Fruit fly (Drosophila melanogaster) whole organism, embryonic: ENCODE data around the gene CG13894.

Experiments used
- CG12299 ChIP-seq: fragments of 200-800 bp; sonication (Bioruptor generic); optimal IDR thresholded peaks from 2 replicates; lab custom pipeline; 2018; ENCODE audit warnings: missing biosample characterization, mild to moderate bottlenecking, missing genetic modification characterization
- CG13123 ChIP-seq: fragments of 200-800 bp; sonication (Bioruptor generic); optimal IDR thresholded peaks from 2 replicates; lab custom pipeline; 2016; ENCODE audit warnings: missing biosample characterization, missing genetic modification characterization
- CG16863 ChIP-seq: fragments of 200-800 bp; sonication (Bioruptor generic); optimal IDR thresholded peaks from 3 replicates; lab custom pipeline; 2016; ENCODE audit warnings: missing biosample characterization, missing genetic modification characterization
- CG2199 ChIP-seq: fragments of 200-800 bp; sonication (Bioruptor generic); IDR thresholded peaks from 3 replicates; pipeline ENCODE4 v1.3.6; 2022; ENCODE audit warnings: missing biosample characterization, missing genetic modification characterization
- CG2889 ChIP-seq: fragments of 200-800 bp; sonication (Bioruptor generic); IDR thresholded peaks from 3 replicates; pipeline ENCODE4 v1.3.6; 2022; ENCODE audit warnings: missing biosample characterization, missing genetic modification characterization
- CG3065 ChIP-seq: fragments of 200-800 bp; sonication (Bioruptor generic); optimal IDR thresholded peaks from 2 replicates; lab custom pipeline; 2016; ENCODE audit warnings: missing biosample characterization, missing genetic modification characterization
- CG32532 ChIP-seq: fragments of 200-800 bp; sonication (Bioruptor generic); IDR thresholded peaks from 2 replicates; pipeline ENCODE4 v1.3.6; 2022; ENCODE audit warnings: missing biosample characterization, missing genetic modification characterization
- CG32767 ChIP-seq: fragments of 200-800 bp; sonication (Bioruptor generic); IDR thresholded peaks from 2 replicates; pipeline ENCODE4 v1.3.6; 2022; ENCODE audit warnings: missing biosample characterization, missing genetic modification characterization
- CG3726 ChIP-seq: fragments of 200-800 bp; sonication (Bioruptor generic); IDR thresholded peaks from 3 replicates; pipeline ENCODE4, ENCODE4 v1.3.6; 2022; ENCODE audit warnings: missing biosample characterization, missing genetic modification characterization
- CG4424 ChIP-seq: fragments of 200-800 bp; sonication (Bioruptor generic); optimal IDR thresholded peaks from 3 replicates; lab custom pipeline; 2016; ENCODE audit warnings: missing biosample characterization, missing genetic modification characterization
- CG6272 ChIP-seq: fragments of 200-800 bp; sonication (Bioruptor generic); IDR thresholded peaks from 2 replicates; pipeline ENCODE4 v1.3.6; 2022; ENCODE audit warnings: missing biosample characterization, missing genetic modification characterization
- CG7745 ChIP-seq: fragments of 200-800 bp; sonication (Bioruptor generic); optimal IDR thresholded peaks from 2 replicates; lab custom pipeline; 2018; ENCODE audit warnings: missing biosample characterization, mild to moderate bottlenecking, missing genetic modification characterization, moderate library complexity
- CG9797 ChIP-seq: fragments of 200-800 bp; sonication (Bioruptor generic); optimal IDR thresholded peaks from 3 replicates; lab custom pipeline; 2018; ENCODE audit warnings: missing biosample characterization, mild to moderate bottlenecking, missing genetic modification characterization
- CoRest ChIP-seq: fragments of 200-800 bp; sonication (Bioruptor generic); optimal IDR thresholded peaks from 3 replicates; lab custom pipeline; 2018; ENCODE audit warnings: missing biosample characterization, mild to moderate bottlenecking, missing genetic modification characterization, moderate library complexity
- Deaf1 ChIP-seq: fragments of 200-800 bp; optimal IDR thresholded peaks from 3 replicates; lab custom pipeline; 2019; ENCODE audit warnings: missing biosample characterization, mild to moderate bottlenecking, missing genetic modification characterization, moderate library complexity
- Dip3 ChIP-seq: fragments of 200-800 bp; sonication (Bioruptor generic); optimal IDR thresholded peaks from 3 replicates; lab custom pipeline; 2016; ENCODE audit warnings: missing biosample characterization, missing genetic modification characterization
- Ets65A ChIP-seq: fragments of 200-800 bp; sonication (Bioruptor generic); peaks from one replicate; lab custom pipeline; 2016; ENCODE audit warnings: missing biosample characterization, missing genetic modification characterization
- HLH3B ChIP-seq: fragments of 200-800 bp; sonication (Bioruptor generic); IDR thresholded peaks from 2 replicates; pipeline ENCODE4 v1.3.6; 2022; ENCODE audit warnings: missing biosample characterization, missing genetic modification characterization
- HLHmδ ChIP-seq: fragments of 200-800 bp; sonication (Bioruptor generic); optimal IDR thresholded peaks from 2 replicates; lab custom pipeline; 2018; ENCODE audit warnings: missing biosample characterization, mild to moderate bottlenecking, missing genetic modification characterization, moderate library complexity
- Hr3 ChIP-seq: fragments of 200-800 bp; sonication (Bioruptor generic); optimal IDR thresholded peaks from 3 replicates; lab custom pipeline; 2016; ENCODE audit warnings: missing biosample characterization, missing genetic modification characterization
- Max ChIP-seq: fragments of 200-800 bp; sonication (Bioruptor generic); optimal IDR thresholded peaks from 2 replicates; lab custom pipeline; 2016; ENCODE audit warnings: missing biosample characterization, mild to moderate bottlenecking, missing genetic modification characterization
- NC2β ChIP-seq: fragments of 200-800 bp; sonication (Bioruptor generic); optimal IDR thresholded peaks from 2 replicates; lab custom pipeline; 2016; ENCODE audit warnings: missing biosample characterization, missing genetic modification characterization
- Nf-YC ChIP-seq: fragments of 200-800 bp; optimal IDR thresholded peaks from 3 replicates; lab custom pipeline; 2019; ENCODE audit warnings: missing biosample characterization, mild to moderate bottlenecking, missing genetic modification characterization, moderate library complexity
- Rfx ChIP-seq: fragments of 200-800 bp; sonication (Bioruptor generic); IDR thresholded peaks from 2 replicates; pipeline ENCODE4 v1.3.6; 2022; ENCODE audit warnings: missing biosample characterization, missing genetic modification characterization
- Six4 ChIP-seq: fragments of 200-800 bp; sonication (Bioruptor generic); optimal IDR thresholded peaks from 2 replicates; lab custom pipeline; 2016; ENCODE audit warnings: missing biosample characterization, missing genetic modification characterization
- Sox102F ChIP-seq: fragments of 200-800 bp; sonication (Bioruptor generic); optimal IDR thresholded peaks from 2 replicates; lab custom pipeline; 2018; ENCODE audit warnings: missing biosample characterization, mild to moderate bottlenecking, missing genetic modification characterization, moderate library complexity
- Sry-β ChIP-seq: fragments of 200-800 bp; sonication (Bioruptor generic); optimal IDR thresholded peaks from 2 replicates; lab custom pipeline; 2018; ENCODE audit warnings: missing biosample characterization, mild to moderate bottlenecking, missing genetic modification characterization, moderate library complexity
- Stat92E ChIP-seq, 3 experiments: fragments of >200 bp in 2 of 3; fragments of 200-800 bp in 1 of 3; sonication (Bioruptor generic) in 1 of 3; optimal IDR thresholded peaks; 2 replicates each; lab custom pipeline; 2017 to 2019; ENCODE audit warnings: missing biosample characterization in 3 of 3, missing genetic modification characterization in 3 of 3, mild to moderate bottlenecking in 1 of 3, moderate library complexity in 1 of 3
- amos ChIP-seq: fragments of 200-800 bp; sonication (Bioruptor generic); IDR thresholded peaks from 2 replicates; pipeline ENCODE4 v1.3.6; 2022; ENCODE audit warnings: missing biosample characterization, missing genetic modification characterization; ENCODE audit not compliant: partially characterized antibody
- bsh ChIP-seq, 2 experiments: fragments of 200-800 bp; sonication (Bioruptor generic); optimal IDR thresholded peaks; 2 replicates each; lab custom pipeline; 2017 to 2018; ENCODE audit warnings: mild to moderate bottlenecking in 2 of 2, missing biosample characterization in 2 of 2, missing genetic modification characterization in 2 of 2, moderate library complexity in 1 of 2
- ci ChIP-seq: fragments of 200-800 bp; sonication (Bioruptor generic); IDR thresholded peaks from 3 replicates; pipeline ENCODE4 v1.3.6; 2022; ENCODE audit warnings: missing biosample characterization, missing genetic modification characterization
- corto ChIP-seq: fragments of 200-800 bp; sonication (Bioruptor generic); optimal IDR thresholded peaks from 2 replicates; lab custom pipeline; 2016; ENCODE audit warnings: missing biosample characterization, mild to moderate bottlenecking, missing genetic modification characterization, moderate library complexity
- da ChIP-seq: fragments of 200-800 bp; sonication (Bioruptor generic); optimal IDR thresholded peaks from 2 replicates; lab custom pipeline; 2016; ENCODE audit warnings: missing biosample characterization, missing genetic modification characterization
- dati ChIP-seq: fragments of 200-800 bp; sonication (Bioruptor generic); IDR thresholded peaks from 2 replicates; pipeline ENCODE4 v1.3.6; 2022; ENCODE audit warnings: missing biosample characterization, missing genetic modification characterization
- dmrt99B ChIP-seq: fragments of 200-800 bp; sonication (Bioruptor generic); optimal IDR thresholded peaks from 2 replicates; lab custom pipeline; 2018; ENCODE audit warnings: missing biosample characterization, mild to moderate bottlenecking, missing genetic modification characterization, moderate library complexity
- emc ChIP-seq: fragments of 200-800 bp; sonication (Bioruptor generic); optimal IDR thresholded peaks from 2 replicates; lab custom pipeline; 2016; ENCODE audit warnings: missing biosample characterization, missing genetic modification characterization
- eve ChIP-seq, 2 experiments: fragments of >200 bp; optimal IDR thresholded peaks; 2 replicates each; lab custom pipeline; 2017; ENCODE audit warnings: missing biosample characterization in 2 of 2, missing genetic modification characterization in 2 of 2
- fd102C ChIP-seq: fragments of 200-800 bp; sonication (Bioruptor generic); optimal IDR thresholded peaks from 2 replicates; lab custom pipeline; 2018; ENCODE audit warnings: missing biosample characterization, mild to moderate bottlenecking, missing genetic modification characterization, moderate library complexity
- hkb ChIP-seq, 2 experiments: fragments of 200-800 bp in 1 of 2; fragments of >200 bp in 1 of 2; sonication (Bioruptor generic) in 1 of 2; IDR thresholded peaks in 1 of 2; optimal IDR thresholded peaks in 1 of 2; 2 replicates each; pipeline versions ENCODE4 v1.3.6 to Lab custom; 2017 to 2022; ENCODE audit warnings: missing biosample characterization in 1 of 2, missing genetic modification characterization in 1 of 2
- ind ChIP-seq: fragments of 200-800 bp; sonication (Bioruptor generic); optimal IDR thresholded peaks from 3 replicates; lab custom pipeline; 2016; ENCODE audit warnings: missing biosample characterization, missing genetic modification characterization
- mam ChIP-seq: fragments of 200-800 bp; sonication (Bioruptor generic); optimal IDR thresholded peaks from 3 replicates; lab custom pipeline; 2016; ENCODE audit warnings: missing biosample characterization, missing genetic modification characterization
- row ChIP-seq: fragments of 200-800 bp; sonication (Bioruptor generic); IDR thresholded peaks from 3 replicates; pipeline ENCODE4 v1.3.6; 2022; ENCODE audit warnings: missing biosample characterization, missing genetic modification characterization
- salm ChIP-seq: fragments of 200-800 bp; sonication (Bioruptor generic); optimal IDR thresholded peaks from 2 replicates; lab custom pipeline; 2018; ENCODE audit warnings: missing biosample characterization, mild to moderate bottlenecking, missing genetic modification characterization
- scrt ChIP-seq: fragments of 200-800 bp; sonication (Bioruptor generic); optimal IDR thresholded peaks from 2 replicates; lab custom pipeline; 2018; ENCODE audit warnings: missing biosample characterization, mild to moderate bottlenecking, missing genetic modification characterization, moderate library complexity
- tgo ChIP-seq: fragments of 200-800 bp; sonication (Bioruptor generic); IDR thresholded peaks from 3 replicates; pipeline ENCODE4 v1.3.6; 2022; ENCODE audit warnings: missing biosample characterization, missing genetic modification characterization
- unc-4 ChIP-seq: fragments of 200-800 bp; sonication (Bioruptor generic); IDR thresholded peaks from 2 replicates; pipeline ENCODE4 v1.3.6; 2022; ENCODE audit warnings: missing biosample characterization, missing genetic modification characterization; ENCODE audit not compliant: partially characterized antibody
- z ChIP-seq: fragments of 200-800 bp; sonication (Bioruptor generic); IDR thresholded peaks from 3 replicates; pipeline ENCODE4 v1.3.6; 2022; ENCODE audit warnings: missing biosample characterization, missing genetic modification characterization
- zfh1 ChIP-seq: fragments of 200-800 bp; sonication (Bioruptor generic); IDR thresholded peaks from 3 replicates; pipeline ENCODE4 v1.3.6; 2022; ENCODE audit warnings: missing biosample characterization, missing genetic modification characterization

Gene CG13894

DNA sequence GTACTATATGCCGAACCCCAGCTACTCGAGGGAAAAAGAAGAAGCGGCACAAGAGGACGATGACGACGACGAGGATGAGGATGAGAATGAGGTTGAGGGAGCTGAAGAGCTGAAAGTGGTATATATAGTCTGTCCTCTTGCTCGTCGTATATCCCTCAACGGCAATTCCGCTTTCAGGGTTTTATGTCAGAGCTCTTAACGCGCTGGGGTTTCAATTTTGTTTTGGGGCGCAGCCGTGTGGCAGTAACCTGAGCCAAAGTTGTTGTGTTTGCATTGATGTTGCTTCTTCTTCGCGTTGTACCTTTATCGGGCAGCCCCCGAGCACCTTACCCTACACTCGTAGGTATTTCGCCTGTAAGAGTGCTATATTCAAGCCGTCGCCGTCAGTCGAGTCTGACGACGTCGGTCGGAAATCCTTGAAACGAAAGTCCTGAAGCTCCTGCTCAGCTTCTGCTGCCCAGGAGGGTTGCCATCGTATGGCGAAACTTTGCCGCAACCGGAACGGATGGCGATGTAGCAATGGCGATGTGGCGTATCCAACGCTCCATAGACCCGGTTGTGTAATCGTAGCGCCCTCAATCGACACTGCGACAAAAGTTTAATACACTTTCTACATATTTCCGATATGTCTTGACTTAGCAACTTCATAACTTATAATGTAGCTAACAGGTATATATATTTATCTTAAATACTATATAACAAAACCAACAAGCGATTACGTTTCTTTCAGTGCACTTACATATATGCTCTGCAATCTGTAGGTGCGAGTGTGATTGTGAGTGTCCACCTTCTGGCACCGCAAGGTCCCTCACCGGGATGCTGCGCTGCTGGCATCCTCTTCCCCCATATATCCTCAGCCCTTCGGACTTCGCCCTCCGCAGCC is 6.0 kb upstream of the CG13894 start (continued):
- TF ChIP-seq Nf-YC (tag; lab: Kevin White, UChicago) (no peak), dati (GFP tag; lab: Robert Waterston, UW) (no peak), CG4424 (GFP tag; lab: Kevin White, UChicago) (peak; percentile 15), CoRest (tag; lab: Kevin White, UChicago) (no peak), HLH3B (GFP tag; lab: Robert Waterston, UW) (0 out of 2 replicates have a peak, but pooled peaks have one; percentile 12), Six4 (GFP tag; lab: Kevin White, UChicago) (peak; percentile 10), emc (GFP tag; lab: Kevin White, UChicago) (no peak), Dip3 (GFP tag; lab: Kevin White, UChicago) (no peak), amos (GFP tag; lab: Robert Waterston, UW) (no peak), Ets65A (GFP tag; lab: Kevin White, UChicago) (peak; percentile 74), zfh1 (GFP tag; lab: Robert Waterston, UW) (peak; percentile 46; the same call in 2 of the 3 replicates), z (GFP tag; lab: Robert Waterston, UW) (no peak), Hr3 (no peak), HLHmδ (GFP tag; lab: Kevin White, UChicago) (no peak), CG32767 (GFP tag; lab: Robert Waterston, UW) (0 out of 2 replicates have a peak, but pooled peaks have one; percentile 46), Sry-β (GFP tag; lab: Kevin White, UChicago) (no peak), da (GFP tag; lab: Kevin White, UChicago) (no peak), eve (GFP tag; optimal IDR thresholded peaks at IDR 0.05; lab: Kevin White, UChicago) (no peak), ci (GFP tag; lab: Robert Waterston, UW) (peak; percentile 59; the same call in 2 of the 3 replicates), ind (peak; percentile 13), tgo (GFP tag; lab: Robert Waterston, UW) (peak; percentile 50; the same call in 2 of the 3 replicates), scrt (no peak), CG32532 (peak; percentile 57; the same call in 1 of the 2 replicates), mam (no peak), CG2199 (GFP tag; lab: Robert Waterston, UW) (no peak), corto (GFP tag; lab: Kevin White, UChicago) (no peak), CG6272 (GFP tag; lab: Robert Waterston, UW) (no peak), row (GFP tag; lab: Robert Waterston, UW) (peak; percentile 51; the same call in 2 of the 3 replicates), Stat92E (GFP tag; optimal IDR thresholded peaks at IDR 0.05; lab: Kevin White, UChicago) (no peak), Rfx (GFP tag; lab: Robert Waterston, UW) (peak; percentile 59; the same call in 1 of the 2 replicates), CG16863 (GFP tag; lab: Kevin White, UChicago) (no peak), CG3726 (no peak), fd102C (GFP tag; lab: Kevin White, UChicago) (no peak), bsh (GFP tag; optimal IDR thresholded peaks at IDR 0.05; lab: Kevin White, UChicago) (peak in 1 of 2 experiments; percentile 49), CG3065 (GFP tag; lab: Kevin White, UChicago) (no peak), CG13123 (GFP tag; lab: Kevin White, UChicago) (no peak), CG2889 (GFP tag; lab: Robert Waterston, UW) (0 out of 3 replicates have a peak, but pooled peaks have one; percentile 26), salm (tag; lab: Kevin White, UChicago) (no peak), unc-4 (no peak), NC2β (GFP tag; lab: Kevin White, UChicago) (no peak), Sox102F (GFP tag; lab: Kevin White, UChicago) (peak; percentile 56), CG7745 (tag; lab: Kevin White, UChicago) (no peak), hkb (optimal IDR thresholded peaks at IDR 0.05; lab: Kevin White, UChicago) (no peak), hkb (GFP tag; IDR thresholded peaks at IDR 0.05; lab: Robert Waterston, UW) (peak; percentile 67; the same call in 1 of the 2 replicates), Max (peak; percentile 14), CG9797 (GFP tag; lab: Kevin White, UChicago) (no peak), Deaf1 (no peak), CG12299 (no peak), dmrt99B (peak; percentile 48)
